Fruit fly (Drosophila melanogaster): ENCODE results near the gene Mhcl.

DNA sequence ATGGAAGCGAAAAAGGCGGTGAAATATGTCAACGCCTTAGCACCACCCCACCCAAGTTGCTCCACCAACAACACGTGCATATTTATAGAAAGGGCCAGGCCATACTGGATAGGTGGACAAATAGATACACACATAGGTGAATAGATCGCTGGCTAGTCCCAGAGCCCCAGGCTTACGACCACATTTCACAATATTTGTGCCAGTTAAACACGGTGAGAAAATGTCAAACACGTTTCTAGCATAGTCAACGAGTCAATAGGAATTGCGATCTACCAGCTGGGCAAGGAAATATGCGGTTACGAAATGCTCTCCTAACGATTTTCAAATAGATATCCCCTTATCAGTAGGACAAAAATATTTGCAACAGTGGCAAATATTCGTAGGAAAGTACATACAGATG, 3.6 kb downstream of the Mhcl start:
- no peak for TF ChIP-seq Hr83 (GFP tag; optimal IDR thresholded peaks at IDR 0.05; ENCODE audit: poor library complexity, severe bottlenecking)
- no peak for TF ChIP-seq OdsH (GFP tag; optimal IDR thresholded peaks at IDR 0.05)
- TF ChIP-seq CG9705 (GFP tag; optimal IDR thresholded peaks at IDR 0.05) = no peak
- no peak for TF ChIP-seq usp (GFP tag; optimal IDR thresholded peaks at IDR 0.05)
- TF ChIP-seq tai (GFP tag; optimal IDR thresholded peaks at IDR 0.05) = no peak
- no peak for TF ChIP-seq h (GFP tag; optimal IDR thresholded peaks at IDR 0.05)
- no peak for TF ChIP-seq pan (optimal IDR thresholded peaks at IDR 0.05)
- no peak for TF ChIP-seq fru (GFP tag; optimal IDR thresholded peaks at IDR 0.05)
- no peak for TF ChIP-seq psq (GFP tag; optimal IDR thresholded peaks at IDR 0.05)
- no peak for TF ChIP-seq dl (GFP tag; optimal IDR thresholded peaks at IDR 0.05; ENCODE audit: insufficient read depth in 1 of 2, partially characterized antibody in 2 of 2)
- no peak for TF ChIP-seq lola (GFP tag; optimal IDR thresholded peaks at IDR 0.05)

Data from whole organism, wandering third instar larva.